Fruit fly (Drosophila melanogaster) Kc167 (cell line): ENCODE data around the gene CG8034.

Experiments used
- Sin3A ChIP-seq: fragments of >200 bp; optimal IDR thresholded peaks from 2 replicates; lab custom pipeline; 2018; ENCODE audit warnings: missing external identifiers
- insv ChIP-seq: fragments of >200 bp; optimal IDR thresholded peaks from 3 replicates; lab custom pipeline; 2018; ENCODE audit warnings: missing external identifiers

DNA sequence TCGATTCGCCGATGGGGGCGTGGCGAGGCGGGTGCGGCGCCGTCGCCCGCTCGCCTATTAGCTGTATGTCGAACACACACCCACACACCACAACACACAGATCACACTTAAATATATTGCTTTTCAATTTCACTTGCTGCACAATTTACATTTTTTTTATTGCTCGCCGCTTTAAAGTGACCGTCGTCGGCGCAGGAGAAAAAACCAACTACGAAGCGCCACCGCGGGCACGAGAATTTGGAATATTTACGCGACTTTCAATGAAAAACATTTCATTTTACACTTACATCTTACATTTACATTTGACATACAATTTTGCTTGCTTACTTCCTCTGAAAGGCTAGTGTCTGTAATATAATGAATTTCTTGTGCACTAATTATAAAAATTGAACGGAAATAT is 36.9 kb downstream of the CG8034 start, which contains the start of gene rictor:
- no peak for TF ChIP-seq insv
- TF ChIP-seq Sin3A (lab: Kevin White, UChicago): no peak
